Worm (Caenorhabditis elegans) whole organism, L3 larva: ENCODE results near the gene Y45F3A.4.

Source experiments
- R02D3.7 ChIP-seq: fragments of 150-350 bp; optimal IDR thresholded peaks from 2 replicates; lab custom pipeline; 2014; ENCODE audit warnings: missing biosample characterization, missing genetic modification characterization
- ZK546.5 ChIP-seq: sonication (generic microtip); optimal IDR thresholded peaks from 2 replicates; lab custom pipeline; 2017; ENCODE audit warnings: missing biosample characterization, missing genetic modification characterization
- ceh-28 ChIP-seq: fragments of 150-350 bp; optimal IDR thresholded peaks from 2 replicates; lab custom pipeline; 2014; ENCODE audit warnings: missing biosample characterization, missing genetic modification reagents, missing genetic modification characterization
- ceh-9 ChIP-seq: sonication (generic microtip); optimal IDR thresholded peaks from 2 replicates; lab custom pipeline; 2018; ENCODE audit warnings: missing biosample characterization, missing genetic modification characterization
- lin-15B ChIP-seq: fragments of 150-350 bp; optimal IDR thresholded peaks from 2 replicates; lab custom pipeline; 2014; ENCODE audit warnings: missing biosample characterization, missing genetic modification characterization
- lin-39 ChIP-seq: fragments of 150-350 bp; optimal IDR thresholded peaks from 2 replicates; lab custom pipeline; 2018; ENCODE audit warnings: missing biosample characterization, missing genetic modification reagents, missing genetic modification characterization
- mdl-1 ChIP-seq: fragments of 150-350 bp; optimal IDR thresholded peaks from 2 replicates; lab custom pipeline; 2014; ENCODE audit warnings: missing biosample characterization, missing genetic modification characterization
- nhr-237 ChIP-seq: fragments of 150-350 bp; optimal IDR thresholded peaks from 2 replicates; lab custom pipeline; 2014; ENCODE audit warnings: missing biosample characterization, missing genetic modification characterization
- nhr-28 ChIP-seq: fragments of 150-350 bp; optimal IDR thresholded peaks from 2 replicates; lab custom pipeline; 2014; ENCODE audit warnings: missing biosample characterization, missing genetic modification characterization
- nhr-43 ChIP-seq: sonication (generic microtip); optimal IDR thresholded peaks from 2 replicates; lab custom pipeline; 2016; ENCODE audit warnings: mild to moderate bottlenecking, missing genetic modification characterization, missing compliant biosample characterization; ENCODE audit not compliant: poor library complexity, severe bottlenecking
- pqm-1 ChIP-seq: fragments of 150-350 bp; optimal IDR thresholded peaks from 2 replicates; lab custom pipeline; 2017; ENCODE audit warnings: missing biosample characterization, missing genetic modification characterization, inconsistent platforms
- unc-62 ChIP-seq: fragments of 150-350 bp; sonication (generic microtip); optimal IDR thresholded peaks from 4 replicates; lab custom pipeline; 2014; ENCODE audit warnings: missing biosample characterization, missing genetic modification reagents, missing genetic modification characterization
- ztf-11 ChIP-seq: fragments of 150-350 bp; optimal IDR thresholded peaks from 2 replicates; lab custom pipeline; 2014; ENCODE audit warnings: missing biosample characterization, missing genetic modification characterization

DNA sequence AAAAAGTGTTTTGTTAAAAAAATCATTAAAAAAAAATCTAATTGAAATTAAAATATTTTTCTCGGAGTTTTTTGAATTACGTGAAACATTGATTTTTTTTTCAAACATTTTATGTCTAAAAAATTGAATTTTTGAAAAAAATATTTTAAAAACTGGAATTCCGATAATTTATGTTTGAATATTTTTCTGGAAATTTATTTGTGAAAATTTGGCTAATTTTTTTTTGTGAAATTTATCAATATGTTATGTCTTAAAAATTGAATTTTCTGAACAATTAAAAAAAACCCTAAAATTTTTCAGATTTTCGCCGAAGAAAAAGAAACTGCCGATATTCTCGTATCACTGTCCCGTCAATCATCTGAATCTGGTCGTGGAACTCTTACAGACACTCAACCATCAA is 37.1 kb upstream of the Y45F3A.4 start, which contains the start of gene Y39A1A.24:
- no peak for TF ChIP-seq nhr-28
- TF ChIP-seq ztf-11 (tag; lab: Kevin White, UChicago), result no peak
- TF ChIP-seq pqm-1 (tag; lab: Kevin White, UChicago), result no peak
- no peak for TF ChIP-seq ceh-28 (tag; lab: Kevin White, UChicago)
- TF ChIP-seq nhr-237, result no peak
- no peak for TF ChIP-seq R02D3.7 (tag; lab: Kevin White, UChicago)
- no peak for TF ChIP-seq lin-15B
- TF ChIP-seq lin-39 (tag; lab: Kevin White, UChicago), result no peak
- no peak for TF ChIP-seq nhr-43 (tag; lab: Kevin White, UChicago)
- no peak for TF ChIP-seq ceh-9 (tag; lab: Kevin White, UChicago)
- no peak for TF ChIP-seq mdl-1 (tag; lab: Kevin White, UChicago)
- TF ChIP-seq unc-62 (GFP tag; lab: Kevin White, UChicago), result no peak
- no peak for TF ChIP-seq ZK546.5
